Worm (Caenorhabditis elegans) whole organism, late embryonic: ENCODE data around the gene peb-1.

Experiments
- C38D4.7 ChIP-seq: fragments of 200-800 bp; sonication (Bioruptor generic); optimal IDR thresholded peaks from 2 replicates; lab custom pipeline; 2018; ENCODE audit warnings: mild to moderate bottlenecking, missing genetic modification characterization, moderate library complexity, missing compliant biosample characterization
- F13H6.1 ChIP-seq: sonication (generic microtip); optimal IDR thresholded peaks from 2 replicates; lab custom pipeline; 2016; ENCODE audit warnings: missing genetic modification characterization, missing compliant biosample characterization
- K09A11.1 ChIP-seq: sonication (generic microtip); optimal IDR thresholded peaks from 2 replicates; lab custom pipeline; 2017; ENCODE audit warnings: antibody characterized with exemption, mild to moderate bottlenecking, missing genetic modification characterization, missing compliant biosample characterization; ENCODE audit not compliant: insufficient read depth
- ceh-18 ChIP-seq: sonication (generic microtip); optimal IDR thresholded peaks from 2 replicates; lab custom pipeline; 2016; ENCODE audit warnings: missing genetic modification characterization, missing compliant biosample characterization
- ceh-2 ChIP-seq: sonication (generic microtip); optimal IDR thresholded peaks from 2 replicates; lab custom pipeline; 2016; ENCODE audit warnings: missing genotype, missing genetic modification characterization, missing compliant biosample characterization
- ceh-31 ChIP-seq: sonication (generic microtip); optimal IDR thresholded peaks from 2 replicates; lab custom pipeline; 2016; ENCODE audit warnings: missing genetic modification characterization, missing compliant biosample characterization
- ceh-34 ChIP-seq: sonication (generic microtip); optimal IDR thresholded peaks from 2 replicates; lab custom pipeline; 2016; ENCODE audit warnings: mild to moderate bottlenecking, missing genetic modification characterization, missing compliant biosample characterization
- ceh-48 ChIP-seq: sonication (generic microtip); optimal IDR thresholded peaks from 2 replicates; lab custom pipeline; 2016; ENCODE audit warnings: missing genetic modification characterization, inconsistent platforms, missing compliant biosample characterization
- ceh-6 ChIP-seq: fragments of 200-800 bp; sonication (Bioruptor generic); optimal IDR thresholded peaks from 2 replicates; lab custom pipeline; 2018; ENCODE audit warnings: mild to moderate bottlenecking, missing genetic modification characterization, missing compliant biosample characterization
- dmd-4 ChIP-seq: sonication (generic microtip); optimal IDR thresholded peaks from 2 replicates; lab custom pipeline; 2016; ENCODE audit warnings: borderline replicate concordance, missing genetic modification characterization, missing compliant biosample characterization
- elt-2 ChIP-seq: sonication (generic microtip); optimal IDR thresholded peaks from 2 replicates; lab custom pipeline; 2016; ENCODE audit warnings: missing genetic modification reagents, missing genetic modification characterization, missing compliant biosample characterization
- ets-4 ChIP-seq: sonication (generic microtip); optimal IDR thresholded peaks from 2 replicates; lab custom pipeline; 2016; ENCODE audit warnings: missing genetic modification characterization, missing compliant biosample characterization
- eyg-1 ChIP-seq: sonication (generic microtip); optimal IDR thresholded peaks from 2 replicates; lab custom pipeline; 2016; ENCODE audit warnings: missing genotype, missing genetic modification characterization, missing compliant biosample characterization
- fkh-10 ChIP-seq: fragments of 150-350 bp; optimal IDR thresholded peaks from 2 replicates; lab custom pipeline; 2014; ENCODE audit warnings: missing biosample characterization, missing genetic modification reagents, missing genetic modification characterization
- hlh-15 ChIP-seq: sonication (generic microtip); optimal IDR thresholded peaks from 2 replicates; lab custom pipeline; 2016; ENCODE audit warnings: missing genetic modification characterization, missing compliant biosample characterization
- lim-6 ChIP-seq: sonication (generic microtip); optimal IDR thresholded peaks from 2 replicates; lab custom pipeline; 2016; ENCODE audit warnings: missing genetic modification characterization, missing compliant biosample characterization
- madf-2 ChIP-seq: sonication (generic microtip); optimal IDR thresholded peaks from 2 replicates; lab custom pipeline; 2017; ENCODE audit warnings: missing genetic modification characterization, missing compliant biosample characterization
- nfya-1 ChIP-seq: sonication (generic microtip); optimal IDR thresholded peaks from 2 replicates; lab custom pipeline; 2017; ENCODE audit warnings: missing genetic modification characterization, mild to moderate bottlenecking, missing compliant biosample characterization, antibody characterized with exemption, moderate library complexity
- nhr-11 ChIP-seq: fragments of 150-350 bp; optimal IDR thresholded peaks from 2 replicates; lab custom pipeline; 2014; ENCODE audit warnings: missing biosample characterization, missing genetic modification characterization
- nhr-232 ChIP-seq: sonication (generic microtip); optimal IDR thresholded peaks from 2 replicates; lab custom pipeline; 2016; ENCODE audit warnings: missing genetic modification characterization, missing compliant biosample characterization
- pag-3 ChIP-seq: sonication (generic microtip); optimal IDR thresholded peaks from 2 replicates; lab custom pipeline; 2016; ENCODE audit warnings: missing compliant biosample characterization, missing genetic modification characterization, borderline replicate concordance
- pat-9 ChIP-seq: fragments of 200-800 bp; sonication (Bioruptor generic); optimal IDR thresholded peaks from 2 replicates; lab custom pipeline; 2018; ENCODE audit warnings: mild to moderate bottlenecking, missing genetic modification characterization, moderate library complexity, missing compliant biosample characterization
- pha-2 ChIP-seq: sonication (generic microtip); optimal IDR thresholded peaks from 2 replicates; lab custom pipeline; 2017; ENCODE audit warnings: mild to moderate bottlenecking, missing genetic modification characterization, missing compliant biosample characterization
- pha-4 ChIP-seq: fragments of 150-350 bp; optimal IDR thresholded peaks from 2 replicates; lab custom pipeline; 2018; ENCODE audit warnings: missing biosample characterization, missing genetic modification reagents, missing genetic modification characterization
- pqm-1 ChIP-seq: sonication (generic microtip); optimal IDR thresholded peaks from 2 replicates; lab custom pipeline; 2016; ENCODE audit warnings: missing genetic modification characterization, missing compliant biosample characterization
- pros-1 ChIP-seq: fragments of 150-350 bp; optimal IDR thresholded peaks from 2 replicates; lab custom pipeline; 2014; ENCODE audit warnings: missing biosample characterization, missing genetic modification reagents, missing genetic modification characterization
- sox-2 ChIP-seq: fragments of 200-800 bp; sonication (Bioruptor generic); IDR thresholded peaks from 2 replicates; pipeline ENCODE4 v1.3.6; 2022; ENCODE audit warnings: missing genetic modification reagents, missing genetic modification characterization, missing compliant biosample characterization
- sox-4 ChIP-seq: sonication (generic microtip); optimal IDR thresholded peaks from 2 replicates; lab custom pipeline; 2017; ENCODE audit warnings: mild to moderate bottlenecking, missing genetic modification characterization, inconsistent platforms, missing compliant biosample characterization
- tbx-2 ChIP-seq: sonication (generic microtip); optimal IDR thresholded peaks from 2 replicates; lab custom pipeline; 2016; ENCODE audit warnings: missing genetic modification characterization, missing compliant biosample characterization
- ttx-3 ChIP-seq: sonication (generic microtip); optimal IDR thresholded peaks from 2 replicates; lab custom pipeline; 2016; ENCODE audit warnings: missing genetic modification reagents, missing genetic modification characterization, missing compliant biosample characterization
- unc-42 ChIP-seq: sonication (generic microtip); optimal IDR thresholded peaks from 2 replicates; lab custom pipeline; 2016; ENCODE audit warnings: missing genotype, missing genetic modification characterization, missing compliant biosample characterization
- unc-55 ChIP-seq: sonication (generic microtip); optimal IDR thresholded peaks from 2 replicates; lab custom pipeline; 2017; ENCODE audit warnings: missing biosample characterization, missing genetic modification reagents, missing genetic modification characterization
- unc-86 ChIP-seq: sonication (generic microtip); optimal IDR thresholded peaks from 2 replicates; lab custom pipeline; 2016; ENCODE audit warnings: missing genetic modification characterization, missing compliant biosample characterization

Gene peb-1

DNA sequence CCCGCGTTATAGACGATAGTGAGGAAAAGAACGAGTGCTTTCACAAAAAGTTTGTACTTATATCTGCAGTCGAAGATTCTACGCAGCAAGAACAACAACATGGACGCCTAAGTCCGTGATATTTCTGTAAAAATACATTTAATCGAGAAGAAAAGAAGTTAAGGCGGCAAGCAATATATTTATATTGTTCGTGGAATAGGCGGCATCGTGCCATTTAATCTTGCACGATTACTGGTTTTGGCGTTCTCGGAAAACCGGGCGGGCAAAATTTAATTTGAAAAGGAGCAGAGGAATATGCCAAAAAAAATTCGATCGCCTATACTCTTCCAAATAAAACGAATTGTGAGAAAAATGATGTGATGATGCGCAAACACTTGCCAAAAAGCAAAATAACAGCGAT is 36.1 kb downstream of the peb-1 start, which contains the start of gene AH9.1:
Gene AH9.1 (minus strand): TSS at position 101 of the 400 bp plus-strand sequence.
- TF ChIP-seq unc-86 (no peak), madf-2 (tag; lab: Kevin White, UChicago) (no peak), unc-42 (tag; lab: Kevin White, UChicago) (no peak), elt-2 (tag; lab: Kevin White, UChicago) (no peak), pros-1 (no peak), unc-55 (GFP tag; lab: Kevin White, UChicago) (no peak), nhr-232 (tag; lab: Kevin White, UChicago) (no peak)

DNA sequence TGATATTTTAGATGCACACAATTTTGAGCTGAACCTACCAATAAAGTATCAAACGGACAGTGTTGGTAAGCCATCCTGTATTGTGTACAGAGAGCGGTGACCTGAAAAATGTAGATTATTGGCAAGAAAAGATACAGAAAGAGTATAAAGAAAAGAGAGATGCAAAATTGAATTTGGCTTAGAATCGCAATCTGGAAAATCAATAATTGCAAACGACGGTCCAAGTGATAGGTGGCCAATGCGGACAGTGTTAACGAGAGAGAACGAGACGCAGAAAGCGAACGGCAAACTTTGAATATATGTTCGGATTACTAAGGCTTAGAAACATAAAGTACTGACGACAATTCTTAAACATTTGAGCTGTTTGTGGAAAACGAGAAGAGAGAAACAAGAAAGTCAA is 47.1 kb downstream of the peb-1 start, which contains the start of gene crn-4:
Gene crn-4 (minus strand): TSS at position 101 of the 400 bp plus-strand sequence.
- TF ChIP-seq tbx-2 (tag; lab: Kevin White, UChicago) (no peak), pha-2 (tag; lab: Kevin White, UChicago) (no peak), eyg-1 (tag; lab: Kevin White, UChicago) (no peak), ceh-6 (GFP tag; lab: Kevin White, UChicago) (no peak), ceh-2 (tag; lab: Kevin White, UChicago) (no peak), ceh-48 (no peak), K09A11.1 (tag; lab: Kevin White, UChicago) (no peak), pros-1 (no peak), lim-6 (tag; lab: Kevin White, UChicago) (no peak), nfya-1 (tag; lab: Kevin White, UChicago) (no peak)

DNA sequence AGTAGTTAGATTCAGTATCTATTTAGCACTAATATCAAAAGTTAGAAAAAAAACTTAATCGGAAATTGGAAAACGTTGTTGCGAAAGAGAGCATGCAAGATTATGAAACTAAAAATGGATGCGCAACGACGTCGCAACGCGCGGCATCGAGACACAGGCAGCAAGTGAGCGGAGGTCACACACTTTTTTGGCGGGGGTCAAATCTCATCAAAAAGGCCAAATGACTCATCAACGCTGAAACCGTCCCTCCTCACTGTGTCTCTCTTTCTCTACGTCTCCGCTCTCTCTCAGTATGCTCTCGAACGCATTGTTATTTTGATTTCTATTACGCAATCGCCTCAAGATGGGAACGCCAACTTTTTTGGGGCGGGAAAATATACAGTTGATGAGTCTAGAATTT is 47.6 kb downstream of the peb-1 start:
- no peak for TF ChIP-seq nhr-11
- no peak for TF ChIP-seq madf-2 (tag; lab: Kevin White, UChicago)
- TF ChIP-seq nfya-1 (tag; lab: Kevin White, UChicago): no peak
- TF ChIP-seq pqm-1 (tag; lab: Kevin White, UChicago): no peak
- no peak for TF ChIP-seq dmd-4 (tag; lab: Kevin White, UChicago)
- TF ChIP-seq K09A11.1 (tag; lab: Kevin White, UChicago): no peak
- TF ChIP-seq tbx-2 (tag; lab: Kevin White, UChicago): no peak
- TF ChIP-seq sox-2 (GFP tag; lab: Robert Waterston, UW): no peak
- TF ChIP-seq elt-2 (tag; lab: Kevin White, UChicago): peak; percentile 4

DNA sequence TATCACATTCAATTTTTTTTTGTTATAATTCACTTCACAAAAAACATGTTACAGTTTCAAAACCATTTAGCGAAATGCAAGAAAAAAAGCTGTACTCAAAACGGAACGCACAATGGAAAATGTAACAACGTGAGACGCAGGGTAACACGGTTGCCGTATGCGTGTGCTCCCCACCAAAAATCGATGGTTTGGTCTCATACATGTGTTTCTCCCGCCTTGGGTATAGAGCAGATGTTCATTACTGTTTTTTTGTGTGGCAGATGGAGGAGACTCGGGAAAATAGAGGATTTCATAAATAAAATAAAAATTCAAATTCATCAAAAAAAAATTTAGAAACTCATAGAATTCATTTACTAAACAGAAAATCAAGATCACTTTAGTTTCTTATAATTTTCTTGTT is 50.2 kb downstream of the peb-1 start, which contains the start of gene AH9.3:
Gene AH9.3 (minus strand): TSS at position 101 of the 400 bp plus-strand sequence.
- TF ChIP-seq nfya-1 (tag; lab: Kevin White, UChicago): no peak
- TF ChIP-seq pha-2 (tag; lab: Kevin White, UChicago): no peak
- TF ChIP-seq sox-4 (tag; lab: Kevin White, UChicago): no peak
- no peak for TF ChIP-seq ceh-34 (tag; lab: Kevin White, UChicago)
- TF ChIP-seq C38D4.7 (GFP tag; lab: Kevin White, UChicago): no peak
- TF ChIP-seq ceh-48: peak; percentile 32

DNA sequence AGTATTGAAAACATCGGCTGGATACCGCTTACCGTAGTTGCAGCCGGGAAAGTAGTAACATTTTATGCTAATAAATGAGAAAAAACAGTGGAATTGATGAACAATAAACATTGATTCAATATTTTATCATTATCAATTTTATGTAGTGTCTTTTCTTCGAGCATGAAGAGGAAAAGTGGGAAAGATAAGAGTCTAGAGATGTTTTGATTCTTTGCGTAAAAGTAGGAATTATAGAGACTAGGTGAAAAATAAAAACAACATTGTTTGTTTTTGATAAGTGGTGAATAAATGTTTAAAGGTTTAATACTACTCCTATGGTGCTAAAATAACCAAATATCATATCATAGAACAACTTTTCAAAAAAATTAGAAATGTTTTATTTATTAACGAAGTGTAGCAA is 51.6 kb downstream of the peb-1 start:
- TF ChIP-seq ttx-3 (tag; lab: Kevin White, UChicago) (no peak), ceh-18 (tag; lab: Kevin White, UChicago) (no peak), C38D4.7 (GFP tag; lab: Kevin White, UChicago) (no peak), pat-9 (no peak), ets-4 (tag; lab: Kevin White, UChicago) (no peak), pha-4 (no peak), F13H6.1 (tag; lab: Kevin White, UChicago) (no peak), ceh-6 (GFP tag; lab: Kevin White, UChicago) (no peak), fkh-10 (GFP tag; lab: Kevin White, UChicago) (no peak), ceh-31 (tag; lab: Kevin White, UChicago) (no peak), pag-3 (tag; lab: Kevin White, UChicago) (no peak), hlh-15 (tag; lab: Kevin White, UChicago) (no peak)
- TF ChIP-seq, all 69 proteins: peak for 0
